Worm (Caenorhabditis elegans) whole organism, early embryonic: ENCODE results near the gene H24K24.2.

Source experiments
- B0310.2 ChIP-seq: sonication (generic microtip); optimal IDR thresholded peaks from 2 replicates; lab custom pipeline; 2016; ENCODE audit warnings: mild to moderate bottlenecking, missing genetic modification characterization, missing compliant biosample characterization
- F13C5.2 ChIP-seq: sonication (generic microtip); optimal IDR thresholded peaks from 2 replicates; lab custom pipeline; 2017; ENCODE audit warnings: mild to moderate bottlenecking, missing genetic modification characterization, inconsistent platforms, missing compliant biosample characterization
- ama-1 ChIP-seq: fragments of 150-350 bp; optimal IDR thresholded peaks from 2 replicates; lab custom pipeline; 2014
- ceh-13 ChIP-seq: fragments of 200-800 bp; sonication (Bioruptor generic); optimal IDR thresholded peaks from 2 replicates; lab custom pipeline; 2018; ENCODE audit warnings: mild to moderate bottlenecking, missing genetic modification characterization, missing compliant biosample characterization
- ceh-36 ChIP-seq: sonication (generic microtip); optimal IDR thresholded peaks from 2 replicates; lab custom pipeline; 2016; ENCODE audit warnings: missing genetic modification characterization, inconsistent platforms, missing compliant biosample characterization
- flt-1 ChIP-seq: fragments of 200-800 bp; sonication (Bioruptor generic); IDR thresholded peaks from 2 replicates; pipeline ENCODE4 v1.3.6; 2022; ENCODE audit warnings: missing genetic modification characterization, missing compliant biosample characterization
- hmg-4 ChIP-seq: fragments of 200-800 bp; sonication (Bioruptor generic); optimal IDR thresholded peaks from 2 replicates; lab custom pipeline; 2018; ENCODE audit warnings: mild to moderate bottlenecking, missing genetic modification characterization, missing compliant biosample characterization
- pes-1 ChIP-seq: fragments of 200-800 bp; sonication (Bioruptor generic); IDR thresholded peaks from 2 replicates; pipeline ENCODE4 v1.3.6; 2022; ENCODE audit warnings: missing genetic modification reagents, missing genetic modification characterization, missing compliant biosample characterization
- scrt-1 ChIP-seq: fragments of 200-800 bp; sonication (Bioruptor generic); IDR thresholded peaks from 2 replicates; pipeline ENCODE4 v1.3.6; 2022; ENCODE audit warnings: missing genetic modification characterization, missing compliant biosample characterization
- sea-1 ChIP-seq: fragments of 200-800 bp; sonication (Bioruptor generic); conservative IDR thresholded peaks from 2 replicates; pipeline ENCODE4 v1.3.6; 2022; ENCODE audit warnings: missing genetic modification characterization, missing compliant biosample characterization
- tbx-37 ChIP-seq: fragments of 200-800 bp; sonication (Bioruptor generic); conservative IDR thresholded peaks from 2 replicates; pipeline ENCODE4 v1.3.6; 2022; ENCODE audit warnings: missing genetic modification reagents, missing genetic modification characterization, missing compliant biosample characterization
- tra-4 ChIP-seq: sonication (generic microtip); optimal IDR thresholded peaks from 2 replicates; lab custom pipeline; 2017; ENCODE audit warnings: missing genetic modification characterization, missing compliant biosample characterization

DNA sequence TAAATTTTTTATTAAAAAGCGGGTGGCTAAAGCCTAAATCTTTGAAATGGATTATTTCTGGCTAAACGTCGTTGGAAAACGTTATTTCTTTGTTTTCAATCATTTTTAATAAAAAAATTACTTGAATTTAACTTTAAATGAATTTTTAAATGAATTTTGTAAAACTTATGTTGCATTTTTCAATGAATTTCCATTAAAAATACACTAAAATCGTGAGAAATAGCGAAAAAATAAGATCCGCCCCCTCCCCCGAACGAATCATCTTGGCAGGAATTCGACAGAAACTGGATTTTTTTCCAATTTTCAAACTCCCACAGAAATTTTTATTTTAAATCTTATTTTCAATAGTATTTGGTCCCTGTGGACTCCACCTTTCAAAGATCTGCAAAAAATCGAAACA is 38.4 kb upstream of the H24K24.2 start, which contains the start of gene srg-53:
- TF ChIP-seq F13C5.2 (tag; lab: Kevin White, UChicago) = no peak
- TF ChIP-seq tbx-37 (GFP tag; lab: Robert Waterston, UW) = no peak
- TF ChIP-seq ama-1 (lab: Kevin White, UChicago) = no peak
- TF ChIP-seq hmg-4 (GFP tag; lab: Kevin White, UChicago) = no peak
- no peak for TF ChIP-seq pes-1 (GFP tag; lab: Robert Waterston, UW)
- no peak for TF ChIP-seq scrt-1
- TF ChIP-seq sea-1 (GFP tag; lab: Robert Waterston, UW) = no peak
- no peak for TF ChIP-seq ceh-13
- TF ChIP-seq tra-4 (tag; lab: Kevin White, UChicago) = no peak
- TF ChIP-seq ceh-36 (tag; lab: Kevin White, UChicago) = no peak
- TF ChIP-seq B0310.2 (tag; lab: Kevin White, UChicago) = no peak
- TF ChIP-seq flt-1 = no peak
